Fruit fly (Drosophila melanogaster) whole organism, embryonic: ENCODE results near the gene CG15043.

ENCODE experiments used
- Atf3 ChIP-seq: fragments of 200-800 bp; sonication (Bioruptor generic); optimal IDR thresholded peaks from 3 replicates; lab custom pipeline; 2016; ENCODE audit warnings: missing biosample characterization, missing genetic modification characterization
- BEAF-32 ChIP-seq: fragments of 200-800 bp; sonication (Bioruptor generic); optimal IDR thresholded peaks from 3 replicates; lab custom pipeline; 2017; ENCODE audit warnings: missing biosample characterization, missing genetic modification characterization, mild to moderate bottlenecking, moderate library complexity, missing genetic modification reagents
- CG12219 ChIP-seq: fragments of 200-800 bp; sonication (Bioruptor generic); optimal IDR thresholded peaks from 3 replicates; lab custom pipeline; 2018; ENCODE audit warnings: missing biosample characterization, mild to moderate bottlenecking, missing genetic modification characterization
- CG12391 ChIP-seq: fragments of 200-800 bp; sonication (Bioruptor generic); optimal IDR thresholded peaks from 3 replicates; lab custom pipeline; 2018; ENCODE audit warnings: missing biosample characterization, mild to moderate bottlenecking, missing genetic modification characterization, moderate library complexity
- CG12769 ChIP-seq: fragments of 200-800 bp; sonication (Bioruptor generic); optimal IDR thresholded peaks from 2 replicates; lab custom pipeline; 2019; ENCODE audit warnings: missing biosample characterization, mild to moderate bottlenecking, missing genetic modification characterization, moderate library complexity
- CG17328 ChIP-seq: fragments of 200-800 bp; sonication (Bioruptor generic); IDR thresholded peaks from 2 replicates; pipeline ENCODE4 v1.3.6; 2022; ENCODE audit warnings: missing biosample characterization, missing genetic modification characterization
- CG17359 ChIP-seq: fragments of 200-800 bp; sonication (Bioruptor generic); optimal IDR thresholded peaks from 3 replicates; lab custom pipeline; 2018; ENCODE audit warnings: missing biosample characterization, mild to moderate bottlenecking, missing genetic modification characterization, moderate library complexity
- CG17385 ChIP-seq: fragments of 200-800 bp; sonication (Bioruptor generic); optimal IDR thresholded peaks from 3 replicates; lab custom pipeline; 2018; ENCODE audit warnings: missing biosample characterization, mild to moderate bottlenecking, missing genetic modification characterization
- CG1792 ChIP-seq: fragments of 200-800 bp; sonication (Bioruptor generic); optimal IDR thresholded peaks from 2 replicates; lab custom pipeline; 2016; ENCODE audit warnings: missing biosample characterization, missing genetic modification characterization
- CG2889 ChIP-seq: fragments of 200-800 bp; sonication (Bioruptor generic); IDR thresholded peaks from 3 replicates; pipeline ENCODE4 v1.3.6; 2022; ENCODE audit warnings: missing biosample characterization, missing genetic modification characterization
- CG3065 ChIP-seq: fragments of 200-800 bp; sonication (Bioruptor generic); optimal IDR thresholded peaks from 2 replicates; lab custom pipeline; 2016; ENCODE audit warnings: missing biosample characterization, missing genetic modification characterization
- CG31365 ChIP-seq: fragments of 200-800 bp; sonication (Bioruptor generic); optimal IDR thresholded peaks from 2 replicates; lab custom pipeline; 2018; ENCODE audit warnings: missing biosample characterization, mild to moderate bottlenecking, missing genetic modification characterization
- CG31441 ChIP-seq: fragments of 200-800 bp; sonication (Bioruptor generic); IDR thresholded peaks from 2 replicates; pipeline ENCODE4 v1.3.6; 2022; ENCODE audit warnings: missing biosample characterization, missing genetic modification characterization
- CG3281 ChIP-seq: fragments of 200-800 bp; sonication (Bioruptor generic); optimal IDR thresholded peaks from 3 replicates; lab custom pipeline; 2017; ENCODE audit warnings: missing biosample characterization, mild to moderate bottlenecking, missing genetic modification characterization
- CG42726 ChIP-seq: fragments of 200-800 bp; sonication (Bioruptor generic); IDR thresholded peaks from 2 replicates; pipeline ENCODE4 v1.3.6; 2022; ENCODE audit warnings: missing biosample characterization, missing genetic modification characterization; ENCODE audit not compliant: partially characterized antibody
- CG6175 ChIP-seq: fragments of 200-800 bp; sonication (Bioruptor generic); IDR thresholded peaks from 3 replicates; pipeline ENCODE4 v1.3.6; 2022; ENCODE audit warnings: missing biosample characterization, missing genetic modification characterization
- CG6791 ChIP-seq: fragments of 200-800 bp; sonication (Bioruptor generic); IDR thresholded peaks from 3 replicates; pipeline ENCODE4 v1.3.6; 2022; ENCODE audit warnings: missing biosample characterization, missing genetic modification characterization; ENCODE audit not compliant: partially characterized antibody
- CG6813 ChIP-seq: fragments of 200-800 bp; sonication (Bioruptor generic); optimal IDR thresholded peaks from 2 replicates; lab custom pipeline; 2017; ENCODE audit warnings: missing biosample characterization, missing genetic modification characterization, mild to moderate bottlenecking, moderate library complexity, missing genetic modification reagents
- CG7357 ChIP-seq: fragments of 200-800 bp; sonication (Bioruptor generic); IDR thresholded peaks from 3 replicates; pipeline ENCODE4 v1.3.6; 2022; ENCODE audit warnings: missing biosample characterization, missing genetic modification characterization
- CG7928 ChIP-seq: fragments of 200-800 bp; sonication (Bioruptor generic); optimal IDR thresholded peaks from 2 replicates; lab custom pipeline; 2017; ENCODE audit warnings: missing biosample characterization, mild to moderate bottlenecking, missing genetic modification characterization
- CoRest ChIP-seq: fragments of 200-800 bp; sonication (Bioruptor generic); optimal IDR thresholded peaks from 3 replicates; lab custom pipeline; 2018; ENCODE audit warnings: missing biosample characterization, mild to moderate bottlenecking, missing genetic modification characterization, moderate library complexity
- Deaf1 ChIP-seq: fragments of 200-800 bp; optimal IDR thresholded peaks from 3 replicates; lab custom pipeline; 2019; ENCODE audit warnings: missing biosample characterization, mild to moderate bottlenecking, missing genetic modification characterization, moderate library complexity
- Dfd ChIP-seq, 2 experiments: fragments of >200 bp; optimal IDR thresholded peaks; 2 replicates each; lab custom pipeline; 2017; ENCODE audit warnings: missing biosample characterization in 2 of 2, missing genetic modification characterization in 2 of 2
- E2f1 ChIP-seq: fragments of 200-800 bp; sonication (Bioruptor generic); IDR thresholded peaks from 2 replicates; pipeline ENCODE4 v1.3.6; 2022; ENCODE audit warnings: missing biosample characterization, missing genetic modification characterization
- Ets65A ChIP-seq: fragments of 200-800 bp; sonication (Bioruptor generic); peaks from one replicate; lab custom pipeline; 2016; ENCODE audit warnings: missing biosample characterization, missing genetic modification characterization
- Ets97D ChIP-seq: fragments of 200-800 bp; sonication (Bioruptor generic); optimal IDR thresholded peaks from 3 replicates; lab custom pipeline; 2016; ENCODE audit warnings: missing biosample characterization, missing genetic modification characterization
- Fer1 ChIP-seq: fragments of 200-800 bp; sonication (Bioruptor generic); optimal IDR thresholded peaks from 2 replicates; lab custom pipeline; 2017; ENCODE audit warnings: missing biosample characterization, mild to moderate bottlenecking, missing genetic modification characterization
- GATAe ChIP-seq: fragments of 200-800 bp; sonication (Bioruptor generic); conservative IDR thresholded peaks from 2 replicates; pipeline ENCODE4 v1.3.6; 2022; ENCODE audit warnings: missing biosample characterization, missing genetic modification characterization
- H15 ChIP-seq: fragments of 200-800 bp; sonication (Bioruptor generic); IDR thresholded peaks from 3 replicates; pipeline ENCODE4 v1.3.6; 2022; ENCODE audit warnings: missing biosample characterization, missing genetic modification characterization
- Lim3 ChIP-seq: fragments of 200-800 bp; sonication (Bioruptor generic); IDR thresholded peaks from 2 replicates; pipeline ENCODE4 v1.3.6; 2022; ENCODE audit warnings: missing biosample characterization, missing genetic modification characterization
- Mes4 ChIP-seq: fragments of 200-800 bp; sonication (Bioruptor generic); optimal IDR thresholded peaks from 2 replicates; lab custom pipeline; 2016; ENCODE audit warnings: missing biosample characterization, missing genetic modification characterization
- NFAT ChIP-seq: fragments of 200-800 bp; sonication (Bioruptor generic); IDR thresholded peaks from 2 replicates; pipeline ENCODE4 v1.3.6; 2022; ENCODE audit warnings: missing biosample characterization, missing genetic modification characterization
- Ptx1 ChIP-seq: fragments of 200-800 bp; sonication (Bioruptor generic); IDR thresholded peaks from 2 replicates; pipeline ENCODE4 v1.3.6; 2022; ENCODE audit warnings: missing biosample characterization, missing genetic modification characterization
- Sox100B ChIP-seq: fragments of 200-800 bp; sonication (Bioruptor generic); optimal IDR thresholded peaks from 3 replicates; lab custom pipeline; 2018; ENCODE audit warnings: missing biosample characterization, mild to moderate bottlenecking, missing genetic modification characterization
- Spps ChIP-seq: fragments of 200-800 bp; sonication (Bioruptor generic); optimal IDR thresholded peaks from 2 replicates; lab custom pipeline; 2018; ENCODE audit warnings: missing biosample characterization, mild to moderate bottlenecking, missing genetic modification characterization
- Sry-δ ChIP-seq: fragments of 200-800 bp; sonication (Bioruptor generic); optimal IDR thresholded peaks from 2 replicates; lab custom pipeline; 2016; ENCODE audit warnings: missing biosample characterization, missing genetic modification characterization
- Trl ChIP-seq, 3 experiments: fragments of >200 bp in 2 of 3; fragments of 200-800 bp in 1 of 3; sonication (Bioruptor generic) in 1 of 3; optimal IDR thresholded peaks; 2 replicates in 1 of 3; 3 replicates in 2 of 3; lab custom pipeline; 2016 to 2017; ENCODE audit warnings: missing biosample characterization in 1 of 3, missing genetic modification characterization in 1 of 3
- Xrp1 ChIP-seq: fragments of 200-800 bp; sonication (Bioruptor generic); IDR thresholded peaks from 2 replicates; pipeline ENCODE4 v1.3.6; 2022; ENCODE audit warnings: missing biosample characterization, missing genetic modification characterization
- amos ChIP-seq: fragments of 200-800 bp; sonication (Bioruptor generic); IDR thresholded peaks from 2 replicates; pipeline ENCODE4 v1.3.6; 2022; ENCODE audit warnings: missing biosample characterization, missing genetic modification characterization; ENCODE audit not compliant: partially characterized antibody
- bigmax ChIP-seq: fragments of 200-800 bp; sonication (Bioruptor generic); optimal IDR thresholded peaks from 2 replicates; lab custom pipeline; 2018; ENCODE audit warnings: missing biosample characterization, mild to moderate bottlenecking, missing genetic modification characterization
- br ChIP-seq: fragments of >200 bp; optimal IDR thresholded peaks from 2 replicates; lab custom pipeline; 2017
- crc ChIP-seq: fragments of 200-800 bp; sonication (Bioruptor generic); optimal IDR thresholded peaks from 2 replicates; lab custom pipeline; 2016; ENCODE audit warnings: missing biosample characterization, missing genetic modification characterization
- crp ChIP-seq, 2 experiments: fragments of 200-800 bp; sonication (Bioruptor generic); optimal IDR thresholded peaks; 2 replicates in 1 of 2; 3 replicates in 1 of 2; lab custom pipeline; 2017; ENCODE audit warnings: missing biosample characterization in 2 of 2, missing genetic modification characterization in 2 of 2, mild to moderate bottlenecking in 1 of 2, moderate library complexity in 1 of 2
- ewg ChIP-seq: fragments of 200-800 bp; sonication (Bioruptor generic); optimal IDR thresholded peaks from 3 replicates; lab custom pipeline; 2017; ENCODE audit warnings: mild to moderate bottlenecking, missing biosample characterization, missing genetic modification reagents, missing genetic modification characterization
- gt ChIP-seq: fragments of 200-800 bp; sonication (Bioruptor generic); IDR thresholded peaks from 2 replicates; pipeline ENCODE4 v1.3.6; 2022; ENCODE audit warnings: missing biosample characterization, missing genetic modification characterization
- kah ChIP-seq: fragments of 200-800 bp; sonication (Bioruptor generic); optimal IDR thresholded peaks from 2 replicates; lab custom pipeline; 2018; ENCODE audit warnings: missing biosample characterization, mild to moderate bottlenecking, missing genetic modification characterization
- lab ChIP-seq: fragments of 200-800 bp; sonication (Bioruptor generic); optimal IDR thresholded peaks from 3 replicates; lab custom pipeline; 2017; ENCODE audit warnings: missing biosample characterization, missing genetic modification characterization, mild to moderate bottlenecking, moderate library complexity, missing genetic modification reagents
- sens ChIP-seq: fragments of 200-800 bp; sonication (Bioruptor generic); peaks from one replicate; lab custom pipeline; 2016; ENCODE audit warnings: missing biosample characterization, missing genetic modification characterization
- so ChIP-seq: fragments of 200-800 bp; sonication (Bioruptor generic); IDR thresholded peaks from 3 replicates; pipeline ENCODE4 v1.3.6; 2022; ENCODE audit warnings: missing biosample characterization, missing genetic modification characterization
- tgo ChIP-seq: fragments of 200-800 bp; sonication (Bioruptor generic); IDR thresholded peaks from 3 replicates; pipeline ENCODE4 v1.3.6; 2022; ENCODE audit warnings: missing biosample characterization, missing genetic modification characterization
- trh ChIP-seq: fragments of 200-800 bp; sonication (Bioruptor generic); optimal IDR thresholded peaks from 2 replicates; lab custom pipeline; 2016; ENCODE audit warnings: missing biosample characterization, missing genetic modification characterization

CG15043 gene

DNA sequence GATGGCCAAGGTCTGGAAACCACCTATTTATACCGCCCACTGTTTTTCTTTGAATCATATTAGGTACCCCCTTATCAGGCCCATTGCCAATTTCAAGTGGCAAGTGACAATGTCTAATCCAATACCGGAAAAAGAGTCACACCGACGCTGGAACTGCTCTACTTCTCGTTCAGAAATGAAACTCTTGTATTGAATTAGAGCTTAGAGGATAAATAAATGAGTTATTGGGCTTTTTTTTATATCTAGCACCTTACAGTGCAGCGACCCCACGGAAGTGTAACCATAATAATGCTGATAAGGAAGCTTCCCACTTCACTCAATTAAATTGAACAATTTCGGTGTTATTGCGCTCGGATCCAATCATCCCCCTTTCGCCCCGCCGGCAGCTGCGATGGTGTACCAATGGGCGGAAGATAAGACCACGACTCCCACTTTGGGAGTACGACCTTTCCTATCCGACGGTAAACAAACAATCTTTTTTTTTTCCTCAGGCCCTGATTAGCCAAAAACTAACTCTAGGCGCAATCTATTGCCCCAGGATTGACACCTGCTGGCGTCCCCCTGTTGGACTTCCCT lies at the start of gene CG15043 (continued):
- TF ChIP-seq Sry-δ (GFP tag; lab: Kevin White, UChicago) (peak; percentile 16), trh (GFP tag; lab: Kevin White, UChicago) (no peak), BEAF-32 (GFP tag; lab: Kevin White, UChicago) (no peak), CG42726 (GFP tag; lab: Robert Waterston, UW) (no peak), CG12391 (tag; lab: Kevin White, UChicago) (no peak), ewg (GFP tag; lab: Kevin White, UChicago) (no peak), CG6791 (GFP tag; lab: Robert Waterston, UW) (no peak), E2f1 (GFP tag; lab: Robert Waterston, UW) (peak; percentile 49; the same call in 1 of the 2 replicates), CoRest (tag; lab: Kevin White, UChicago) (no peak), Sox100B (GFP tag; lab: Kevin White, UChicago) (no peak), so (GFP tag; lab: Robert Waterston, UW) (no peak), Spps (tag; lab: Kevin White, UChicago) (no peak), Ets97D (GFP tag; lab: Kevin White, UChicago) (no peak), CG12769 (peak; percentile 61), CG31441 (GFP tag; lab: Robert Waterston, UW) (no peak), CG17328 (GFP tag; lab: Robert Waterston, UW) (no peak), Deaf1 (no peak), NFAT (GFP tag; lab: Robert Waterston, UW) (peak; percentile 36; the same call in 1 of the 2 replicates), CG3065 (no peak), Lim3 (GFP tag; lab: Robert Waterston, UW) (no peak), CG17359 (tag; lab: Kevin White, UChicago) (peak; percentile 40), CG1792 (GFP tag; lab: Kevin White, UChicago) (no peak), Ets65A (GFP tag; lab: Kevin White, UChicago) (peak; percentile 63), GATAe (GFP tag; lab: Robert Waterston, UW) (peak; percentile 81), kah (GFP tag; lab: Kevin White, UChicago) (no peak), gt (no peak), Trl (optimal IDR thresholded peaks at IDR 0.05; lab: Kevin White, UChicago) (no peak), Trl (GFP tag; optimal IDR thresholded peaks at IDR 0.05; lab: Kevin White, UChicago) (no peak), H15 (GFP tag; lab: Robert Waterston, UW) (no peak), lab (peak; percentile 64), Mes4 (GFP tag; lab: Kevin White, UChicago) (no peak), crp (GFP tag; optimal IDR thresholded peaks at IDR 0.05; lab: Kevin White, UChicago) (no peak), CG2889 (GFP tag; lab: Robert Waterston, UW) (no peak), sens (GFP tag; lab: Kevin White, UChicago) (peak; percentile 58), Fer1 (GFP tag; lab: Kevin White, UChicago) (peak; percentile 41), bigmax (GFP tag; lab: Kevin White, UChicago) (no peak), CG12219 (no peak), CG31365 (tag; lab: Kevin White, UChicago) (no peak), CG7928 (GFP tag; lab: Kevin White, UChicago) (no peak), CG6813 (GFP tag; lab: Kevin White, UChicago) (no peak), CG7357 (GFP tag; lab: Robert Waterston, UW) (no peak), Atf3 (GFP tag; lab: Kevin White, UChicago) (no peak), Ptx1 (GFP tag; lab: Robert Waterston, UW) (peak; percentile 72), tgo (GFP tag; lab: Robert Waterston, UW) (peak; percentile 29; the same call in 1 of the 3 replicates), crc (no peak), Dfd (GFP tag; optimal IDR thresholded peaks at IDR 0.05; lab: Kevin White, UChicago) (no peak), amos (GFP tag; lab: Robert Waterston, UW) (no peak), CG17385 (GFP tag; lab: Kevin White, UChicago) (no peak), CG6175 (0 out of 3 replicates have a peak, but pooled peaks have one; percentile 49), Xrp1 (GFP tag; lab: Robert Waterston, UW) (peak; percentile 38; the same call in 1 of the 2 replicates), CG3281 (GFP tag; lab: Kevin White, UChicago) (peak; percentile 40), br (no peak)
